Fruit fly (Drosophila melanogaster): Measurements from ENCODE around the gene CG12321.

CG12321 gene

dm6 chr3R:18183244-18183643 lies 5.3 kb downstream of the CG12321 start, which contains the start of gene cdm:
Gene cdm (minus strand): TSS chr3R:18183479.
- TF ChIP-seq EcR (GFP tag; optimal IDR thresholded peaks at IDR 0.05): no peak
- TF ChIP-seq usp (GFP tag; optimal IDR thresholded peaks at IDR 0.05): no peak
- no peak for TF ChIP-seq Dll (optimal IDR thresholded peaks at IDR 0.05)
- TF ChIP-seq psq (optimal IDR thresholded peaks at IDR 0.05): no peak
- no peak for TF ChIP-seq pan (optimal IDR thresholded peaks at IDR 0.05)
- TF ChIP-seq CG8478 (optimal IDR thresholded peaks at IDR 0.05): no peak

dm6 chr3R:18171983-18172967 lies 16.2 kb downstream of the CG12321 start:
- TF ChIP-seq usp (GFP tag; optimal IDR thresholded peaks at IDR 0.05) (no peak), psq (optimal IDR thresholded peaks at IDR 0.05) (no peak), Dll (optimal IDR thresholded peaks at IDR 0.05) (no peak), pan (optimal IDR thresholded peaks at IDR 0.05) (no peak), CG8478 (optimal IDR thresholded peaks at IDR 0.05) (no peak), EcR (GFP tag; optimal IDR thresholded peaks at IDR 0.05) (no peak)

DNA sequence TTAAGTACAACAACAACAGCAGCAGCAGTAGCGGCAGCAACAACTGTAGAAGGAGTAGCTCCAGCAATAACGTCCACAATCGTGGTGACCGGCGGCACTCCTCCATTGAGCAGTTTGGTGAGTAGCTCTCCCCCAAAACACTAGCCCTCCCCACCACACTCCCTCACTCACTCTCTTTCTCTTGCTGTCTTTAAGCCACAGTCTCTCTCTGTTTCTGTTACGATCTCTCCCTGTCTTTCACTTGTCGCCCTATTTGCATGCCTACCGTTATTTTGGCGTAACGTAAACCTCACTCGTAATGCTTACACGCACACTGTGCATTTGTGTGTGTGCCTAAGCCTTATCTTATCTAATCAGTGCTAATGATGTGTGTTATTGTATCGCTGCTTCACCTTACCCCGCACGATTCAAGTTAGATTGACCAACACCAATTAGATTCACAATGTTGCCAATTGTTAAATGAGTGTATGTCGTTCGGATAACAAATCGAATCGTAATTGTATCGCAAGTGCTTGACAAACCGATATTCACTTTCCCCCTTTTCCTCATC lies 18.4 kb downstream of the CG12321 start:
- TF ChIP-seq CG8478 (optimal IDR thresholded peaks at IDR 0.05) (no peak), EcR (GFP tag; optimal IDR thresholded peaks at IDR 0.05) (no peak), usp (GFP tag; optimal IDR thresholded peaks at IDR 0.05) (no peak), Dll (optimal IDR thresholded peaks at IDR 0.05) (no peak)

DNA sequence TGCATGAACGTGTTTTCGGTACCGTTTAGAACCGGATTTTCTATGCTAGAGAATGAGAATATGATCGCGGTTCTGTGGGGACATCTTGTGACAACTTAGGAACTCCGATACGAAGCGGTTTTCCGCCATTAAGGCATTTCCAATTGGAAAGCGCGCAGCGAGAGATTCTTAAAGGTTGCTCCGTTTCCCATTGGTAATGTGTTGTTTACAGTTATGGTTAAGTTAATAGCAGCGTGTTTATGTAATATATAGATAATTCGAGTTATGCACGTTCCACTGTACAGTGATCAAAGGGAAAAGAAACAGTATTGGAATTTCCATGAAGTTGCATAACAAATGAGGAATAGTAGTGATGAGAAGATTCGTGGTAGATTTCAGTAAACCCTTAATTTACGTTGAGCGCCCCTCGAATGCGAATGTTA lies 19.6 kb downstream of the CG12321 start:
- TF ChIP-seq usp (GFP tag; optimal IDR thresholded peaks at IDR 0.05): no peak
- no peak for TF ChIP-seq EcR (GFP tag; optimal IDR thresholded peaks at IDR 0.05)
- no peak for TF ChIP-seq pan (optimal IDR thresholded peaks at IDR 0.05)
- no peak for TF ChIP-seq psq (optimal IDR thresholded peaks at IDR 0.05)
- TF ChIP-seq Dll (optimal IDR thresholded peaks at IDR 0.05): no peak
- no peak for TF ChIP-seq CG8478 (optimal IDR thresholded peaks at IDR 0.05)

DNA sequence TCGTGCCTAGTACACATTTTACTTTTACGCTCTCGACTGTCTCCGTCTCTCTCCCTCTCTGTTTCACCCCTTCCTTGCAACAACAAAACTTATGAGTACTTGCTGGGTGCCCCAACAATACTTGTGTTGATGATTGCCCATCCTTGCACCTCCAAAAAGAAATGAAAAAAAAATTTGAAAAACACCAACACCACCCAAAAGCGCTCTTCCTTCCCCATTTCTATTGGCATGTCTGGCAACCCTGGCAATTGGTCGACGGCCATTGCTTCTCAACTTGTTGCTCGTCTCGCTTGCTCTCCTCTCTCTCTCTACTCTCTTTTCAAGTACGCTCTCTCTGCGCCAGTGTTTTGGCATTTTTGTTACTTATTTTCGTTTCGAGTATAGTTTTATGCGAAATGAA lies 20.1 kb downstream of the CG12321 start:
- no peak for TF ChIP-seq usp (GFP tag; optimal IDR thresholded peaks at IDR 0.05)
- no peak for TF ChIP-seq CG8478 (optimal IDR thresholded peaks at IDR 0.05)
- peak; percentile 96 for TF ChIP-seq Dll (optimal IDR thresholded peaks at IDR 0.05)
- no peak for TF ChIP-seq EcR (GFP tag; optimal IDR thresholded peaks at IDR 0.05)
- no peak for TF ChIP-seq pan (optimal IDR thresholded peaks at IDR 0.05)
- TF ChIP-seq psq (optimal IDR thresholded peaks at IDR 0.05): no peak

dm6 chr3R:18167416-18168237 lies 20.9 kb downstream of the CG12321 start, which contains the start of gene wrd:
Gene wrd (plus strand): TSS chr3R:18167757.
- no peak for TF ChIP-seq Dll (optimal IDR thresholded peaks at IDR 0.05)
- TF ChIP-seq psq (optimal IDR thresholded peaks at IDR 0.05): no peak
- TF ChIP-seq usp (GFP tag; optimal IDR thresholded peaks at IDR 0.05): no peak
- TF ChIP-seq CG8478 (optimal IDR thresholded peaks at IDR 0.05): no peak
- TF ChIP-seq pan (optimal IDR thresholded peaks at IDR 0.05): no peak
- TF ChIP-seq EcR (GFP tag; optimal IDR thresholded peaks at IDR 0.05): no peak

- no peak for TF ChIP-seq usp (GFP tag; optimal IDR thresholded peaks at IDR 0.05)
- TF ChIP-seq pan (optimal IDR thresholded peaks at IDR 0.05): no peak
- TF ChIP-seq EcR (GFP tag; optimal IDR thresholded peaks at IDR 0.05): no peak
- TF ChIP-seq psq (optimal IDR thresholded peaks at IDR 0.05): no peak
- TF ChIP-seq CG8478 (optimal IDR thresholded peaks at IDR 0.05): no peak
- TF ChIP-seq Dll (optimal IDR thresholded peaks at IDR 0.05): no peak
Observed at dm6 chr3R:18167173-18167415, 21.4 kb downstream of the CG12321 start, which contains the start of the genes CG7215 and Prx5. Gene CG7215 (minus strand): TSS chr3R:18167273. Gene Prx5 (minus strand): TSS chr3R:18167273.

dm6 chr3R:18166261-18166720 lies 22.2 kb downstream of the CG12321 start:
- no peak for TF ChIP-seq EcR (GFP tag; optimal IDR thresholded peaks at IDR 0.05)
- no peak for TF ChIP-seq pan (optimal IDR thresholded peaks at IDR 0.05)
- TF ChIP-seq Dll (optimal IDR thresholded peaks at IDR 0.05): no peak

DNA sequence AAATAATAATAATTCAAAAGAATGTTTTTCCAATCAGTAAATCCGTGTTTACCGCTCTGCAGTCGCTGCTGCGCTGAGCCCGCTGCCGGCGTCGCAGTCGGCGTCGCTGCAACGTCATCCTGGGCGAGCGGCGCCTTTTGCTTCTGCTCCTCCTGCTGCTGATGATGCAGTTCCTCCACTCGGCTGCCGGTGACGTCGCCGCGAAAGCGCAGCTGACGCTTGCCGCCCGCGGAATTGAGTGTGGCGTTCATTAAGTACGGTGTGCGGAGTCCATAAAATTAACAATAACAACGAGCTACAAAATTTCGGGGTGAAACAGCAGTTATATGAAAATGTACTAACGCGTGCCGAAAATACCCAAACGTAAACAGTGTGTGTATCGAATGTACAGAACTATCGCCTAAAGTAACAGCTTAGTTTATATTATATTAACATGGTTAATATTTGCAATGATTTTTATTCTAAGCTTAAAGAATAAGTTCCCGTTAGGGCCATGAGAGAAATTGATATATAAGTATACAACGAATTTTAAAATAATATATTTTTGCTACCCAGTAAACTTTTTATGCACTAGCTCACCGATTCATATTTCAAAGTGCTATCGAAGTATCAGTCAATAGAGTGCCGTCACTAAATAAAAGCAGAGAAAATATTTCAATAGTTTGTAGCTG lies 24.3 kb downstream of the CG12321 start, which contains the start of the genes CG7218 and Cbp20:
Gene CG7218, minus strand, starts transcription at position 346 of the 671 bp plus-strand sequence.
Gene Cbp20, plus strand, starts transcription at position 610 of the 671 bp plus-strand sequence.
- no peak for TF ChIP-seq Dll (optimal IDR thresholded peaks at IDR 0.05)
- TF ChIP-seq pan (optimal IDR thresholded peaks at IDR 0.05): no peak
- no peak for TF ChIP-seq psq (optimal IDR thresholded peaks at IDR 0.05)
- no peak for TF ChIP-seq CG8478 (optimal IDR thresholded peaks at IDR 0.05)
- no peak for TF ChIP-seq usp (GFP tag; optimal IDR thresholded peaks at IDR 0.05)
- no peak for TF ChIP-seq EcR (GFP tag; optimal IDR thresholded peaks at IDR 0.05)

dm6 chr3R:18160165-18160814 lies 28.2 kb downstream of the CG12321 start:
- TF ChIP-seq psq (optimal IDR thresholded peaks at IDR 0.05) (no peak), pan (optimal IDR thresholded peaks at IDR 0.05) (no peak), Dll (optimal IDR thresholded peaks at IDR 0.05) (no peak), EcR (GFP tag; optimal IDR thresholded peaks at IDR 0.05) (no peak), CG8478 (optimal IDR thresholded peaks at IDR 0.05) (no peak), usp (GFP tag; optimal IDR thresholded peaks at IDR 0.05) (no peak)
